Worm (Caenorhabditis elegans) whole organism, late embryonic: ENCODE data around the gene nlp-49.

ENCODE experiments used
- elt-2 ChIP-seq: sonication (generic microtip); optimal IDR thresholded peaks from 2 replicates; lab custom pipeline; 2016; ENCODE audit warnings: missing genetic modification reagents, missing genetic modification characterization, missing compliant biosample characterization
- ets-4 ChIP-seq: sonication (generic microtip); optimal IDR thresholded peaks from 2 replicates; lab custom pipeline; 2016; ENCODE audit warnings: missing genetic modification characterization, missing compliant biosample characterization
- fkh-10 ChIP-seq: fragments of 150-350 bp; optimal IDR thresholded peaks from 2 replicates; lab custom pipeline; 2014; ENCODE audit warnings: missing biosample characterization, missing genetic modification reagents, missing genetic modification characterization
- hlh-6 ChIP-seq: sonication (generic microtip); optimal IDR thresholded peaks from 2 replicates; lab custom pipeline; 2016; ENCODE audit warnings: missing genotype, missing genetic modification characterization, missing compliant biosample characterization
- hlh-8 ChIP-seq: sonication (generic microtip); optimal IDR thresholded peaks from 2 replicates; lab custom pipeline; 2016; ENCODE audit warnings: missing genotype, missing genetic modification characterization, missing compliant biosample characterization
- madf-2 ChIP-seq: sonication (generic microtip); optimal IDR thresholded peaks from 2 replicates; lab custom pipeline; 2017; ENCODE audit warnings: missing genetic modification characterization, missing compliant biosample characterization
- odd-2 ChIP-seq: sonication (generic microtip); optimal IDR thresholded peaks from 2 replicates; lab custom pipeline; 2017; ENCODE audit warnings: antibody characterized with exemption, mild to moderate bottlenecking, missing genetic modification characterization, missing compliant biosample characterization
- ttx-3 ChIP-seq: sonication (generic microtip); optimal IDR thresholded peaks from 2 replicates; lab custom pipeline; 2016; ENCODE audit warnings: missing genetic modification reagents, missing genetic modification characterization, missing compliant biosample characterization
- unc-3 ChIP-seq, 2 experiments: fragments of 200-800 bp in 1 of 2; sonication (Bioruptor generic) in 1 of 2; sonication (generic microtip) in 1 of 2; conservative IDR thresholded peaks in 1 of 2; optimal IDR thresholded peaks in 1 of 2; 2 replicates each; pipeline versions ENCODE4 v1.3.6 to Lab custom; 2016 to 2022; ENCODE audit warnings: missing compliant biosample characterization in 2 of 2, missing genetic modification characterization in 2 of 2, missing genetic modification reagents in 1 of 2
- unc-55 ChIP-seq: sonication (generic microtip); optimal IDR thresholded peaks from 2 replicates; lab custom pipeline; 2017; ENCODE audit warnings: missing biosample characterization, missing genetic modification reagents, missing genetic modification characterization

- no peak for TF ChIP-seq ttx-3
- no peak for TF ChIP-seq odd-2 (tag; lab: Kevin White, UChicago)
- TF ChIP-seq unc-3 (GFP tag; conservative IDR thresholded peaks at IDR 0.05; lab: Robert Waterston, UW) = no peak
- TF ChIP-seq unc-3 (tag; optimal IDR thresholded peaks at IDR 0.05; lab: Kevin White, UChicago) = no peak
- TF ChIP-seq madf-2 (tag; lab: Kevin White, UChicago) = no peak
- no peak for TF ChIP-seq hlh-8 (tag; lab: Kevin White, UChicago)
- TF ChIP-seq hlh-6 (tag; lab: Kevin White, UChicago) = no peak
- TF ChIP-seq ets-4 (tag; lab: Kevin White, UChicago) = no peak
- TF ChIP-seq fkh-10 (GFP tag; lab: Kevin White, UChicago) = no peak
- TF ChIP-seq elt-2 (tag; lab: Kevin White, UChicago) = no peak
- no peak for TF ChIP-seq unc-55 (GFP tag; lab: Kevin White, UChicago)
These were observed 1.3 kb downstream of the nlp-49 start for ce11 chrX:5905764-5906163.
